Worm (Caenorhabditis elegans) whole organism, mixed stage, embryonic: ENCODE results near the gene T08D10.4.

Experiments used
- M03D4.4 ChIP-seq: sonication (generic microtip); optimal IDR thresholded peaks from 2 replicates; lab custom pipeline; 2017; ENCODE audit warnings: mild to moderate bottlenecking, missing genetic modification characterization, missing compliant biosample characterization
- bed-3 ChIP-seq: fragments of 200-800 bp; sonication (Bioruptor generic); optimal IDR thresholded peaks from 3 replicates; lab custom pipeline; 2018; ENCODE audit warnings: mild to moderate bottlenecking, missing genetic modification characterization, moderate library complexity, missing compliant biosample characterization
- ceh-39 ChIP-seq: fragments of 150-350 bp; optimal IDR thresholded peaks from 2 replicates; lab custom pipeline; 2014; ENCODE audit warnings: missing biosample characterization, missing genetic modification characterization
- ceh-43 ChIP-seq: fragments of 200-800 bp; sonication (Bioruptor generic); optimal IDR thresholded peaks from 2 replicates; lab custom pipeline; 2018; ENCODE audit warnings: mild to moderate bottlenecking, missing genetic modification characterization, moderate library complexity, missing compliant biosample characterization
- ceh-83 ChIP-seq: fragments of 200-800 bp; sonication (Bioruptor generic); optimal IDR thresholded peaks from 2 replicates; lab custom pipeline; 2018; ENCODE audit warnings: mild to moderate bottlenecking, missing genetic modification characterization, missing compliant biosample characterization
- ces-1 ChIP-seq: fragments of 150-350 bp; optimal IDR thresholded peaks from 2 replicates; lab custom pipeline; 2014; ENCODE audit warnings: missing biosample characterization, missing genetic modification reagents, missing genetic modification characterization
- cnd-1 ChIP-seq: fragments of 200-800 bp; sonication (Bioruptor generic); optimal IDR thresholded peaks from 2 replicates; lab custom pipeline; 2018; ENCODE audit warnings: mild to moderate bottlenecking, missing genetic modification characterization, missing compliant biosample characterization
- drap-1 ChIP-seq: fragments of 200-800 bp; sonication (Bioruptor generic); optimal IDR thresholded peaks from 3 replicates; lab custom pipeline; 2018; ENCODE audit warnings: mild to moderate bottlenecking, missing genetic modification characterization, missing compliant biosample characterization
- elt-1 ChIP-seq: sonication (generic microtip); optimal IDR thresholded peaks from 2 replicates; lab custom pipeline; 2017; ENCODE audit warnings: missing genetic modification characterization, mild to moderate bottlenecking, missing compliant biosample characterization, antibody characterized with exemption, moderate library complexity, borderline replicate concordance; ENCODE audit not compliant: insufficient read depth
- elt-3 ChIP-seq: fragments of 150-350 bp; optimal IDR thresholded peaks from 2 replicates; lab custom pipeline; 2014; ENCODE audit warnings: missing biosample characterization, missing genetic modification characterization
- flh-1 ChIP-seq: fragments of 200-800 bp; sonication (Bioruptor generic); optimal IDR thresholded peaks from 2 replicates; lab custom pipeline; 2018; ENCODE audit warnings: mild to moderate bottlenecking, missing genetic modification characterization, moderate library complexity, missing compliant biosample characterization
- ham-2 ChIP-seq: fragments of 200-800 bp; sonication (Bioruptor generic); optimal IDR thresholded peaks from 2 replicates; lab custom pipeline; 2018; ENCODE audit warnings: mild to moderate bottlenecking, missing genetic modification characterization, missing compliant biosample characterization
- hlh-1 ChIP-seq: fragments of 150-350 bp; optimal IDR thresholded peaks from 2 replicates; lab custom pipeline; 2014; ENCODE audit warnings: missing biosample characterization, missing genetic modification reagents, missing genetic modification characterization
- lin-13 ChIP-seq: fragments of 150-350 bp; optimal IDR thresholded peaks from 2 replicates; lab custom pipeline; 2014; ENCODE audit warnings: missing biosample characterization, missing genetic modification characterization
- lin-32 ChIP-seq: fragments of 200-800 bp; sonication (Bioruptor generic); optimal IDR thresholded peaks from 2 replicates; lab custom pipeline; 2018; ENCODE audit warnings: mild to moderate bottlenecking, missing genetic modification characterization, missing compliant biosample characterization
- lsy-2 ChIP-seq: fragments of 150-350 bp; optimal IDR thresholded peaks from 2 replicates; lab custom pipeline; 2014; ENCODE audit warnings: missing biosample characterization, missing genetic modification characterization
- mab-5 ChIP-seq: fragments of 150-350 bp; optimal IDR thresholded peaks from 2 replicates; lab custom pipeline; 2014; ENCODE audit warnings: missing biosample characterization, missing genetic modification characterization
- mep-1 ChIP-seq: fragments of 150-350 bp; optimal IDR thresholded peaks from 2 replicates; lab custom pipeline; 2017; ENCODE audit warnings: missing biosample characterization, missing genetic modification reagents, missing genetic modification characterization, inconsistent platforms
- mls-2 ChIP-seq: sonication (generic microtip); optimal IDR thresholded peaks from 2 replicates; lab custom pipeline; 2016; ENCODE audit warnings: mild to moderate bottlenecking, missing genetic modification characterization, moderate library complexity, missing compliant biosample characterization
- nhr-12 ChIP-seq: fragments of 150-350 bp; optimal IDR thresholded peaks from 2 replicates; lab custom pipeline; 2014; ENCODE audit warnings: missing biosample characterization, missing genetic modification characterization
- nhr-2 ChIP-seq: fragments of 150-350 bp; optimal IDR thresholded peaks from 2 replicates; lab custom pipeline; 2014; ENCODE audit warnings: missing biosample characterization, missing genetic modification characterization
- nhr-237 ChIP-seq: fragments of 150-350 bp; optimal IDR thresholded peaks from 2 replicates; lab custom pipeline; 2014; ENCODE audit warnings: missing biosample characterization, missing genetic modification characterization
- nhr-28 ChIP-seq: fragments of 150-350 bp; optimal IDR thresholded peaks from 2 replicates; lab custom pipeline; 2014; ENCODE audit warnings: missing biosample characterization, missing genetic modification characterization
- nhr-76 ChIP-seq: sonication (generic microtip); optimal IDR thresholded peaks from 2 replicates; lab custom pipeline; 2017; ENCODE audit warnings: missing biosample characterization, missing genetic modification characterization
- pha-4 ChIP-seq: fragments of 150-350 bp; optimal IDR thresholded peaks from 2 replicates; lab custom pipeline; 2018; ENCODE audit warnings: missing biosample characterization, missing genetic modification reagents, missing genetic modification characterization
- sem-2 ChIP-seq: fragments of 200-800 bp; sonication (Bioruptor generic); optimal IDR thresholded peaks from 2 replicates; lab custom pipeline; 2018; ENCODE audit warnings: mild to moderate bottlenecking, missing genetic modification characterization, missing compliant biosample characterization
- snpc-4 ChIP-seq: fragments of 150-350 bp; optimal IDR thresholded peaks from 2 replicates; lab custom pipeline; 2014; ENCODE audit warnings: missing biosample characterization, missing genetic modification characterization
- sptf-1 ChIP-seq: sonication (generic microtip); optimal IDR thresholded peaks from 2 replicates; lab custom pipeline; 2017; ENCODE audit warnings: mild to moderate bottlenecking, missing genetic modification characterization, moderate library complexity, missing compliant biosample characterization
- tbx-8 ChIP-seq: fragments of 200-800 bp; sonication (Bioruptor generic); optimal IDR thresholded peaks from 2 replicates; lab custom pipeline; 2018; ENCODE audit warnings: mild to moderate bottlenecking, missing genetic modification characterization, moderate library complexity, missing compliant biosample characterization
- unc-120 ChIP-seq: sonication (generic microtip); optimal IDR thresholded peaks from 2 replicates; lab custom pipeline; 2017; ENCODE audit warnings: missing genetic modification characterization, missing compliant biosample characterization; ENCODE audit not compliant: poor library complexity, severe bottlenecking
- unc-39 ChIP-seq: fragments of 150-350 bp; optimal IDR thresholded peaks from 2 replicates; lab custom pipeline; 2014; ENCODE audit warnings: missing biosample characterization, missing genetic modification characterization
- unc-62 ChIP-seq: fragments of 150-350 bp; optimal IDR thresholded peaks from 2 replicates; lab custom pipeline; 2014; ENCODE audit warnings: missing biosample characterization, missing genetic modification reagents, missing genetic modification characterization
- zip-8 ChIP-seq: fragments of 150-350 bp; optimal IDR thresholded peaks from 2 replicates; lab custom pipeline; 2014; ENCODE audit warnings: missing biosample characterization, missing genetic modification characterization
- ztf-11 ChIP-seq: fragments of 150-350 bp; optimal IDR thresholded peaks from 2 replicates; lab custom pipeline; 2014; ENCODE audit warnings: missing biosample characterization, missing genetic modification characterization

Gene T08D10.4

ce11 chrX:11934933-11935332 is 18.2 kb downstream of the T08D10.4 start:
- TF ChIP-seq unc-120 (peak; percentile 75), ceh-43 (GFP tag; lab: Kevin White, UChicago) (peak; percentile 41), ces-1 (GFP tag; lab: Kevin White, UChicago) (peak; percentile 42), hlh-1 (tag; lab: Kevin White, UChicago) (no peak), ham-2 (GFP tag; lab: Kevin White, UChicago) (peak; percentile 62), sptf-1 (peak; percentile 87), sem-2 (GFP tag; lab: Kevin White, UChicago) (peak; percentile 70), lsy-2 (tag; lab: Kevin White, UChicago) (no peak), lin-32 (GFP tag; lab: Kevin White, UChicago) (peak; percentile 41), bed-3 (GFP tag; lab: Kevin White, UChicago) (peak; percentile 65), zip-8 (tag; lab: Kevin White, UChicago) (no peak), pha-4 (peak; percentile 41), cnd-1 (tag; lab: Kevin White, UChicago) (peak; percentile 85), drap-1 (GFP tag; lab: Kevin White, UChicago) (peak; percentile 85), ceh-39 (no peak), tbx-8 (GFP tag; lab: Kevin White, UChicago) (peak; percentile 28), M03D4.4 (tag; lab: Kevin White, UChicago) (peak; percentile 80), ceh-83 (peak; percentile 69), mls-2 (tag; lab: Kevin White, UChicago) (peak; percentile 73), mab-5 (tag; lab: Kevin White, UChicago) (no peak), mep-1 (tag; lab: Kevin White, UChicago) (peak; percentile 16), nhr-76 (tag; lab: Kevin White, UChicago) (no peak)

DNA sequence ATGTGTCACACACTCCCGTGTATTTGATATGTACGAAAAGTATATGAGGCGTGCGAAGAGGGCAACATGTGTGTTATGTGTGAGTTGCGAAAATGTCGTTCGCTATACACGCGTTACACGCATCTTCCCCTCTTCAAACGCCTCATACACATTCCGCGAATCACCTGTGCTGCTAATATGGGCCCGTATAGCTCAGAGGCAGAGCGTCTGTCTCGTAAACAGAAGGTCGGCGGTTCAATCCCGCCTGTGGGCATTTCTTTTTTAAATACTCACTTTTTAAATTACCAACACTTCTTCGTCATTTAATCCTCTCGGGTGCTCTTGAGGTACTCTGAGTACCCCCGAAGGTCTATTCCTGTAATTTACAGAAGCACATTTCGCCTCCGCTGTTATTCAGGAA is 19.6 kb downstream of the T08D10.4 start:
- TF ChIP-seq zip-8 (tag; lab: Kevin White, UChicago) (no peak), nhr-2 (tag; lab: Kevin White, UChicago) (no peak), ztf-11 (no peak), ceh-83 (no peak), lsy-2 (tag; lab: Kevin White, UChicago) (no peak), ces-1 (GFP tag; lab: Kevin White, UChicago) (no peak), lin-13 (no peak), mls-2 (tag; lab: Kevin White, UChicago) (no peak), mep-1 (tag; lab: Kevin White, UChicago) (no peak), nhr-237 (tag; lab: Kevin White, UChicago) (no peak), nhr-76 (tag; lab: Kevin White, UChicago) (no peak), sem-2 (GFP tag; lab: Kevin White, UChicago) (no peak)

- TF ChIP-seq unc-120: no peak
- TF ChIP-seq cnd-1 (tag; lab: Kevin White, UChicago): no peak
- no peak for TF ChIP-seq elt-3 (tag; lab: Kevin White, UChicago)
- TF ChIP-seq unc-62 (GFP tag; lab: Kevin White, UChicago): no peak
- TF ChIP-seq mep-1 (tag; lab: Kevin White, UChicago): no peak
- TF ChIP-seq nhr-237 (tag; lab: Kevin White, UChicago): no peak
- no peak for TF ChIP-seq flh-1
- no peak for TF ChIP-seq mab-5 (tag; lab: Kevin White, UChicago)
- TF ChIP-seq lsy-2 (tag; lab: Kevin White, UChicago): no peak
- TF ChIP-seq lin-13: no peak
- no peak for TF ChIP-seq sptf-1
- no peak for TF ChIP-seq drap-1 (GFP tag; lab: Kevin White, UChicago)
- no peak for TF ChIP-seq M03D4.4 (tag; lab: Kevin White, UChicago)
- no peak for TF ChIP-seq unc-39
- no peak for TF ChIP-seq elt-1 (tag; lab: Kevin White, UChicago)
These were observed 21.6 kb downstream of the T08D10.4 start, which contains the start of gene dot-1.4 for ce11 chrX:11931559-11931958. TSS of gene dot-1.4 (minus strand) at chrX:11931659.

- no peak for TF ChIP-seq snpc-4 (tag; lab: Kevin White, UChicago)
- no peak for TF ChIP-seq nhr-76 (tag; lab: Kevin White, UChicago)
- no peak for TF ChIP-seq drap-1 (GFP tag; lab: Kevin White, UChicago)
- no peak for TF ChIP-seq lsy-2 (tag; lab: Kevin White, UChicago)
- no peak for TF ChIP-seq unc-62 (GFP tag; lab: Kevin White, UChicago)
- TF ChIP-seq flh-1: no peak
- no peak for TF ChIP-seq sptf-1
- TF ChIP-seq mab-5 (tag; lab: Kevin White, UChicago): no peak
- TF ChIP-seq nhr-12 (tag; lab: Kevin White, UChicago): no peak
- TF ChIP-seq zip-8 (tag; lab: Kevin White, UChicago): no peak
- no peak for TF ChIP-seq pha-4
- TF ChIP-seq nhr-2 (tag; lab: Kevin White, UChicago): no peak
- TF ChIP-seq lin-32 (GFP tag; lab: Kevin White, UChicago): no peak
- TF ChIP-seq unc-39: no peak
- no peak for TF ChIP-seq ceh-39
- TF ChIP-seq nhr-28 (tag; lab: Kevin White, UChicago): no peak
- no peak for TF ChIP-seq ceh-83
- no peak for TF ChIP-seq elt-3 (tag; lab: Kevin White, UChicago)
These were observed 25.5 kb downstream of the T08D10.4 start, which contains the start of gene F55G7.4 for ce11 chrX:11927585-11927984. TSS of gene F55G7.4 (plus strand) at chrX:11927885.
